Worm (Caenorhabditis elegans) whole organism, L3 larva: ENCODE results near the gene C49H3.3.

Experiments
- ama-1 ChIP-seq: fragments of 150-350 bp; optimal IDR thresholded peaks from 2 replicates; lab custom pipeline; 2018
- egl-27 ChIP-seq: sonication (generic microtip); optimal IDR thresholded peaks from 4 replicates; lab custom pipeline; 2017; ENCODE audit warnings: missing biosample characterization, missing genetic modification reagents, missing genetic modification characterization
- fkh-10 ChIP-seq: sonication (generic microtip); optimal IDR thresholded peaks from 2 replicates; lab custom pipeline; 2017; ENCODE audit warnings: missing biosample characterization, missing genetic modification reagents, missing genetic modification characterization
- lin-39 ChIP-seq: fragments of 150-350 bp; optimal IDR thresholded peaks from 2 replicates; lab custom pipeline; 2018; ENCODE audit warnings: missing biosample characterization, missing genetic modification reagents, missing genetic modification characterization
- mml-1 ChIP-seq: fragments of 150-350 bp; sonication (generic microtip); optimal IDR thresholded peaks from 3 replicates; lab custom pipeline; 2014; ENCODE audit warnings: missing biosample characterization, missing genetic modification characterization
- nhr-11 ChIP-seq: fragments of 150-350 bp; optimal IDR thresholded peaks from 2 replicates; lab custom pipeline; 2014; ENCODE audit warnings: missing biosample characterization, missing genetic modification characterization

ce11 chrIV:7917881-7918280, 6.3 kb upstream of the C49H3.3 start:
- TF ChIP-seq egl-27 (tag; lab: Kevin White, UChicago) (no peak), nhr-11 (tag; lab: Kevin White, UChicago) (no peak), ama-1 (lab: Kevin White, UChicago) (no peak), lin-39 (no peak), mml-1 (tag; lab: Kevin White, UChicago) (no peak), fkh-10 (GFP tag; lab: Kevin White, UChicago) (no peak)
